Worm (Caenorhabditis elegans) whole organism, L1 larva: Measurements from ENCODE around the gene B0001.5.

Experiments used
- C04F5.9 ChIP-seq: sonication (generic microtip); optimal IDR thresholded peaks from 2 replicates; lab custom pipeline; 2016; ENCODE audit warnings: missing genetic modification characterization, missing compliant biosample characterization
- F16B12.6 ChIP-seq: fragments of 150-350 bp; optimal IDR thresholded peaks from 2 replicates; lab custom pipeline; 2014; ENCODE audit warnings: missing biosample characterization, missing genetic modification characterization
- aha-1 ChIP-seq: fragments of 150-350 bp; optimal IDR thresholded peaks from 2 replicates; lab custom pipeline; 2014; ENCODE audit warnings: missing biosample characterization, missing genetic modification characterization
- aly-2 ChIP-seq: fragments of 150-350 bp; optimal IDR thresholded peaks from 2 replicates; lab custom pipeline; 2014; ENCODE audit warnings: missing biosample characterization, missing genetic modification characterization
- ama-1 ChIP-seq: fragments of 150-350 bp; optimal IDR thresholded peaks from 2 replicates; lab custom pipeline; 2014
- ceh-8 ChIP-seq: fragments of 200-800 bp; sonication (Bioruptor generic); optimal IDR thresholded peaks from 2 replicates; lab custom pipeline; 2018; ENCODE audit warnings: mild to moderate bottlenecking, missing genetic modification characterization, moderate library complexity, missing compliant biosample characterization
- ceh-82 ChIP-seq, 3 experiments: fragments of 150-350 bp in 1 of 3; sonication (generic microtip) in 2 of 3; optimal IDR thresholded peaks; 2 replicates each; lab custom pipeline; 2014 to 2017; ENCODE audit warnings: missing biosample characterization in 3 of 3, missing genetic modification characterization in 3 of 3
- dsc-1 ChIP-seq: sonication (generic microtip); optimal IDR thresholded peaks from 2 replicates; lab custom pipeline; 2016; ENCODE audit warnings: mild to moderate bottlenecking, missing genetic modification characterization, missing compliant biosample characterization
- efl-1 ChIP-seq, 4 experiments: fragments of 150-350 bp; optimal IDR thresholded peaks in 3 of 4; peaks in 1 of 4; 1 replicate in 1 of 4; 2 replicates in 3 of 4; lab custom pipeline; 2014; ENCODE audit warnings: missing biosample characterization in 2 of 4, missing genetic modification characterization in 2 of 4, missing genetic modification reagents in 2 of 4
- efl-3 ChIP-seq: fragments of 200-800 bp; sonication (Bioruptor generic); optimal IDR thresholded peaks from 2 replicates; lab custom pipeline; 2018; ENCODE audit warnings: mild to moderate bottlenecking, missing genetic modification characterization, missing compliant biosample characterization
- egl-13 ChIP-seq: sonication (generic microtip); optimal IDR thresholded peaks from 2 replicates; lab custom pipeline; 2016; ENCODE audit warnings: missing genotype, missing genetic modification reagents, missing genetic modification characterization, missing compliant biosample characterization
- egl-27 ChIP-seq, 2 experiments: fragments of 150-350 bp in 1 of 2; sonication (generic microtip); optimal IDR thresholded peaks; 3 replicates each; lab custom pipeline; 2017 to 2018; ENCODE audit warnings: missing biosample characterization in 2 of 2, missing genetic modification characterization in 2 of 2, missing genetic modification reagents in 2 of 2
- elt-2 ChIP-seq: sonication (generic microtip); optimal IDR thresholded peaks from 2 replicates; lab custom pipeline; 2016; ENCODE audit warnings: missing genetic modification characterization, mild to moderate bottlenecking, inconsistent platforms, missing compliant biosample characterization, missing genetic modification reagents
- fkh-10 ChIP-seq: sonication (generic microtip); optimal IDR thresholded peaks from 2 replicates; lab custom pipeline; 2017; ENCODE audit warnings: missing biosample characterization, missing genetic modification reagents, missing genetic modification characterization
- fkh-8 ChIP-seq: sonication (generic microtip); optimal IDR thresholded peaks from 2 replicates; lab custom pipeline; 2016; ENCODE audit warnings: mild to moderate bottlenecking, missing genetic modification characterization, missing compliant biosample characterization
- fos-1 ChIP-seq: fragments of 150-350 bp; optimal IDR thresholded peaks from 2 replicates; lab custom pipeline; 2014; ENCODE audit warnings: missing biosample characterization, missing genetic modification characterization
- hpl-2 ChIP-seq: fragments of 150-350 bp; optimal IDR thresholded peaks from 2 replicates; lab custom pipeline; 2014; ENCODE audit warnings: missing biosample characterization, missing genetic modification reagents, missing genetic modification characterization
- irx-1 ChIP-seq: sonication (generic microtip); optimal IDR thresholded peaks from 2 replicates; lab custom pipeline; 2016; ENCODE audit warnings: missing genetic modification characterization, missing compliant biosample characterization
- jun-1 ChIP-seq: fragments of 150-350 bp; optimal IDR thresholded peaks from 2 replicates; lab custom pipeline; 2014; ENCODE audit warnings: missing biosample characterization, missing genetic modification reagents, missing genetic modification characterization
- lin-14 ChIP-seq: fragments of 200-800 bp; sonication (Bioruptor generic); optimal IDR thresholded peaks from 2 replicates; lab custom pipeline; 2018; ENCODE audit warnings: mild to moderate bottlenecking, missing genetic modification characterization, moderate library complexity, missing compliant biosample characterization
- lin-15B ChIP-seq: fragments of 150-350 bp; sonication (generic microtip); optimal IDR thresholded peaks from 3 replicates; lab custom pipeline; 2014; ENCODE audit warnings: missing biosample characterization, missing genetic modification characterization
- lin-39 ChIP-seq: fragments of 150-350 bp; optimal IDR thresholded peaks from 2 replicates; lab custom pipeline; 2014; ENCODE audit warnings: missing biosample characterization, missing genetic modification reagents, missing genetic modification characterization
- lsy-2 ChIP-seq, 2 experiments: fragments of 150-350 bp; optimal IDR thresholded peaks; 2 replicates each; lab custom pipeline; 2014; ENCODE audit warnings: missing biosample characterization in 2 of 2, missing genetic modification characterization in 2 of 2
- mdl-1 ChIP-seq, 2 experiments: fragments of 150-350 bp; optimal IDR thresholded peaks; 2 replicates each; lab custom pipeline; 2014 to 2017; ENCODE audit warnings: missing biosample characterization in 2 of 2, missing genetic modification characterization in 2 of 2, inconsistent platforms in 1 of 2
- mep-1 ChIP-seq: fragments of 150-350 bp; optimal IDR thresholded peaks from 2 replicates; lab custom pipeline; 2014; ENCODE audit warnings: missing biosample characterization, missing genetic modification characterization
- nhr-237 ChIP-seq: fragments of 150-350 bp; optimal IDR thresholded peaks from 2 replicates; lab custom pipeline; 2014; ENCODE audit warnings: missing biosample characterization, missing genetic modification characterization
- nhr-47 ChIP-seq: sonication (generic microtip); optimal IDR thresholded peaks from 2 replicates; lab custom pipeline; 2016; ENCODE audit warnings: mild to moderate bottlenecking, missing genetic modification characterization, moderate library complexity, missing compliant biosample characterization
- nhr-71 ChIP-seq: sonication (generic microtip); optimal IDR thresholded peaks from 2 replicates; lab custom pipeline; 2016; ENCODE audit warnings: mild to moderate bottlenecking, missing genetic modification characterization, moderate library complexity, missing compliant biosample characterization
- nhr-85 ChIP-seq: sonication (generic microtip); peaks from one replicate; lab custom pipeline; 2016; ENCODE audit warnings: missing genetic modification characterization, inconsistent platforms, missing compliant biosample characterization
- pax-3 ChIP-seq: fragments of 200-800 bp; sonication (Bioruptor generic); optimal IDR thresholded peaks from 2 replicates; lab custom pipeline; 2018; ENCODE audit warnings: mild to moderate bottlenecking, missing genetic modification characterization, moderate library complexity, missing compliant biosample characterization
- snpc-4 ChIP-seq: fragments of 150-350 bp; optimal IDR thresholded peaks from 2 replicates; lab custom pipeline; 2014; ENCODE audit warnings: missing biosample characterization, missing genetic modification characterization
- sox-4 ChIP-seq: sonication (generic microtip); optimal IDR thresholded peaks from 2 replicates; lab custom pipeline; 2016; ENCODE audit warnings: missing genetic modification characterization, missing compliant biosample characterization
- sptf-1 ChIP-seq: fragments of 150-350 bp; optimal IDR thresholded peaks from 2 replicates; lab custom pipeline; 2014; ENCODE audit warnings: missing biosample characterization, missing genetic modification characterization
- tbx-2 ChIP-seq: sonication (generic microtip); optimal IDR thresholded peaks from 2 replicates; lab custom pipeline; 2016; ENCODE audit warnings: missing genetic modification characterization, missing compliant biosample characterization
- unc-30 ChIP-seq: sonication (generic microtip); optimal IDR thresholded peaks from 2 replicates; lab custom pipeline; 2017; ENCODE audit warnings: missing biosample characterization, missing genetic modification characterization
- unc-86 ChIP-seq: sonication (generic microtip); optimal IDR thresholded peaks from 2 replicates; lab custom pipeline; 2016; ENCODE audit warnings: missing genetic modification characterization, missing compliant biosample characterization
- vab-15 ChIP-seq: sonication (generic microtip); optimal IDR thresholded peaks from 2 replicates; lab custom pipeline; 2017; ENCODE audit warnings: missing genotype, mild to moderate bottlenecking, missing genetic modification characterization, missing compliant biosample characterization
- ztf-11 ChIP-seq, 2 experiments: sonication (generic microtip); optimal IDR thresholded peaks; 2 replicates each; lab custom pipeline; 2016 to 2017; ENCODE audit warnings: missing genetic modification characterization in 2 of 2, missing biosample characterization in 1 of 2, missing compliant biosample characterization in 1 of 2

B0001.5 gene

ce11 chrIV:12131308-12132072, 11.6 kb downstream of the B0001.5 start (continued):
- TF ChIP-seq egl-13 (tag; lab: Kevin White, UChicago) (no peak), dsc-1 (tag; lab: Kevin White, UChicago) (no peak), snpc-4 (tag; lab: Kevin White, UChicago) (peak; percentile 59)

- TF ChIP-seq efl-1 (optimal IDR thresholded peaks at IDR 0.05; lab: Kevin White, UChicago) (no peak), efl-1 (GFP tag; optimal IDR thresholded peaks at IDR 0.05 in 1 of 2; lab: Kevin White, UChicago) (peak in 1 of 2 experiments; percentile 11), ama-1 (lab: Kevin White, UChicago) (no peak), tbx-2 (tag; lab: Kevin White, UChicago) (no peak)
These were observed 13.9 kb downstream of the B0001.5 start, which contains the start of gene lin-24 for ce11 chrIV:12129204-12129603. Gene lin-24 (plus strand): TSS chrIV:12129504.

- TF ChIP-seq aha-1 (tag; lab: Kevin White, UChicago) (no peak), mep-1 (tag; lab: Kevin White, UChicago) (peak; percentile 23), hpl-2 (GFP tag; lab: Kevin White, UChicago) (no peak), egl-27 (tag; optimal IDR thresholded peaks at IDR 0.05; lab: Kevin White, UChicago) (no peak), nhr-47 (tag; lab: Kevin White, UChicago) (peak; percentile 16), unc-86 (no peak), irx-1 (tag; lab: Kevin White, UChicago) (no peak), jun-1 (tag; lab: Kevin White, UChicago) (no peak), dsc-1 (tag; lab: Kevin White, UChicago) (no peak), C04F5.9 (tag; lab: Kevin White, UChicago) (no peak), lin-14 (GFP tag; lab: Kevin White, UChicago) (peak; percentile 23), pax-3 (tag; lab: Kevin White, UChicago) (no peak), lsy-2 (tag; optimal IDR thresholded peaks at IDR 0.05; lab: Kevin White, UChicago) (peak in 1 of 2 experiments; percentile 9), lin-39 (tag; lab: Kevin White, UChicago) (no peak), efl-1 (optimal IDR thresholded peaks at IDR 0.05; lab: Kevin White, UChicago) (no peak), efl-1 (GFP tag; optimal IDR thresholded peaks at IDR 0.05 in 1 of 2; lab: Kevin White, UChicago) (no peak), elt-2 (tag; lab: Kevin White, UChicago) (no peak), sptf-1 (no peak), nhr-85 (peak; percentile 14)
These were observed 14.4 kb downstream of the B0001.5 start for ce11 chrIV:12128708-12129107.

ce11 chrIV:12127838-12128237, 15.3 kb downstream of the B0001.5 start:
- TF ChIP-seq lsy-2 (tag; optimal IDR thresholded peaks at IDR 0.05; lab: Kevin White, UChicago) = peak in 1 of 2 experiments; percentile 48
- no peak for TF ChIP-seq lin-39 (tag; lab: Kevin White, UChicago)
- peak; percentile 60 for TF ChIP-seq lin-14 (GFP tag; lab: Kevin White, UChicago)
- TF ChIP-seq nhr-85 = peak; percentile 60
- no peak for TF ChIP-seq F16B12.6
- TF ChIP-seq mdl-1 (tag; optimal IDR thresholded peaks at IDR 0.05; lab: Kevin White, UChicago) = peak in 1 of 2 experiments; percentile 26
- peak in 1 of 3 experiments; percentile 10 for TF ChIP-seq ceh-82 (tag; optimal IDR thresholded peaks at IDR 0.05; lab: Kevin White, UChicago)
- no peak for TF ChIP-seq efl-1 (optimal IDR thresholded peaks at IDR 0.05; lab: Kevin White, UChicago)
- peak in 1 of 2 experiments; percentile 76 for TF ChIP-seq efl-1 (GFP tag; optimal IDR thresholded peaks at IDR 0.05 in 1 of 2; lab: Kevin White, UChicago)
- no peak for TF ChIP-seq efl-3 (GFP tag; lab: Kevin White, UChicago)

- no peak for TF ChIP-seq ceh-8 (GFP tag; lab: Kevin White, UChicago)
- no peak for TF ChIP-seq fkh-10 (GFP tag; lab: Kevin White, UChicago)
- TF ChIP-seq tbx-2 (tag; lab: Kevin White, UChicago) = no peak
- TF ChIP-seq mep-1 (tag; lab: Kevin White, UChicago) = peak; percentile 2
- TF ChIP-seq ztf-11 (tag; optimal IDR thresholded peaks at IDR 0.05; lab: Kevin White, UChicago) = no peak
- TF ChIP-seq ama-1 (lab: Kevin White, UChicago) = no peak
- peak; percentile 27 for TF ChIP-seq nhr-47 (tag; lab: Kevin White, UChicago)
- no peak for TF ChIP-seq efl-1 (optimal IDR thresholded peaks at IDR 0.05; lab: Kevin White, UChicago)
- TF ChIP-seq efl-1 (GFP tag; optimal IDR thresholded peaks at IDR 0.05 in 1 of 2; lab: Kevin White, UChicago) = no peak
- TF ChIP-seq lsy-2 (tag; optimal IDR thresholded peaks at IDR 0.05; lab: Kevin White, UChicago) = no peak
- peak; percentile 26 for TF ChIP-seq nhr-71 (tag; lab: Kevin White, UChicago)
- TF ChIP-seq fkh-8 (tag; lab: Kevin White, UChicago) = peak; percentile 55
- no peak for TF ChIP-seq pax-3 (tag; lab: Kevin White, UChicago)
- TF ChIP-seq fos-1 (tag; lab: Kevin White, UChicago) = no peak
- no peak for TF ChIP-seq sox-4 (tag; lab: Kevin White, UChicago)
- no peak for TF ChIP-seq lin-15B
- TF ChIP-seq nhr-237 = no peak
- no peak for TF ChIP-seq vab-15 (tag; lab: Kevin White, UChicago)
- no peak for TF ChIP-seq jun-1 (tag; lab: Kevin White, UChicago)
- no peak for TF ChIP-seq unc-30 (tag; lab: Kevin White, UChicago)
- TF ChIP-seq lin-14 (GFP tag; lab: Kevin White, UChicago) = peak; percentile 51
- TF ChIP-seq elt-2 (tag; lab: Kevin White, UChicago) = no peak
- TF ChIP-seq egl-27 (tag; optimal IDR thresholded peaks at IDR 0.05; lab: Kevin White, UChicago) = no peak
- TF ChIP-seq aly-2 = no peak
These were observed 16.2 kb downstream of the B0001.5 start for ce11 chrIV:12126740-12127472.
